Worm (Caenorhabditis elegans): ENCODE data around the gene C06H5.8.
A peak's percentile ranks its signal among the peaks of the same experiment; 100 is the strongest.

The C06H5.8 gene

DNA sequence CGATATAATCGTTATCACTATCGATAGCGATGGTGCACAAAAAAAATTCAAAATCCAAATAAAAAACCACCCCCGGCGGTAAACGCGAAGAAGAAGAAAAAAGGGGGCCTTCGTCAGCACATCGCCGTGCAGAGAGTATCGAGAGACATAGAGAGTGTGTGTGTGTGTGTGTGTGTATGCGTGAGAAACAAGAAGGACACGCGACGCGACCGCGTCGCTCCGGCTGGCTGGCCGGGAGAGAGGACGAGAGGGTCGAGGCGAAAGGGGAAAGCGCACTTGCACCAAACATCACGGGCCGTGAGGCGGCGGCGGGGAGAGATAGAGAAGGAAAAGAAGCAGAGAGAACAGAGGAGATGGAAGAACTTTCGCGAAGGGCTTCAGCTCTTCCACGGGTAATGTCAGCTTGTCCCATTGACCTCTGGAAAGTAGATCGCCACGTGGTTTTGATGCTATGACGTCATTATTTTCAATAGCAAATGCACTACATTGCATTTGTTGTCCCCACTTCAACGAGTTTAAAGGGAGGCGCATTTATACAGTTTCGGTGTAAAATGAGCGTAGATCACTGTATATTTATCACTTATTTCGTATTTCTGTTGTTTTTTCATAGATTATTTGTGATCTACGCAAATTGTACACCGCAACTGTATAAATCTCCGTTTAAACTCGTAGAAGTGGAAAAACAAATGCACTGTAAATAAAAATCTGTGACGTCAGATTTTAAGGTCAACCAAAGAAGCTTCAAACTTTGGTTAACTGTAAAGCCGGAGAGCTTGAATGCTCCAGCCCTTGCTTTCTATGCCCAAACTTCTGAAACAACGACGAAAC is 32.6 kb downstream of the C06H5.8 start, which contains the start of gene Y59A8B.24:
TSS of gene Y59A8B.24 (plus strand) at position 778 of the 828 bp plus-strand sequence.
- peak; percentile 58; the same call in 1 of the 2 replicates for TF ChIP-seq mab-9 (GFP tag; IDR thresholded peaks at IDR 0.05)
- peak; percentile 93 for TF ChIP-seq isw-1 (GFP tag; IDR thresholded peaks at IDR 0.05)
- TF ChIP-seq blmp-1 (tag; optimal IDR thresholded peaks at IDR 0.05), result peak; percentile 81
- no peak for TF ChIP-seq nhr-12 (tag; optimal IDR thresholded peaks at IDR 0.05)
- peak; percentile 94 for TF ChIP-seq lin-15B (tag; optimal IDR thresholded peaks at IDR 0.05)
- peak in 1 of 2 experiments; percentile 91 for TF ChIP-seq mdl-1 (tag; optimal IDR thresholded peaks at IDR 0.05)
- peak; percentile 89 for TF ChIP-seq fkh-10 (GFP tag; optimal IDR thresholded peaks at IDR 0.05)
- peak; percentile 85 to 90 for TF ChIP-seq efl-1 (optimal IDR thresholded peaks at IDR 0.05)
- TF ChIP-seq efl-1 (GFP tag; optimal IDR thresholded peaks at IDR 0.05 in 1 of 2), result peak; percentile 68 to 96
- TF ChIP-seq efl-3 (GFP tag; optimal IDR thresholded peaks at IDR 0.05), result no peak
- TF ChIP-seq ces-1 (GFP tag; optimal IDR thresholded peaks at IDR 0.05), result no peak
- TF ChIP-seq mef-2 (tag; optimal IDR thresholded peaks at IDR 0.05), result peak; percentile 80
- peak; percentile 94 for TF ChIP-seq pax-3 (tag; optimal IDR thresholded peaks at IDR 0.05)
- TF ChIP-seq hlh-4 (tag; optimal IDR thresholded peaks at IDR 0.05), result no peak
- TF ChIP-seq C04F5.9 (tag; optimal IDR thresholded peaks at IDR 0.05), result peak; percentile 74
- TF ChIP-seq nhr-76 (tag; optimal IDR thresholded peaks at IDR 0.05), result no peak
- TF ChIP-seq swsn-7 (tag; optimal IDR thresholded peaks at IDR 0.05), result peak; percentile 92
- TF ChIP-seq ceh-63 (GFP tag; optimal IDR thresholded peaks at IDR 0.05), result no peak
- TF ChIP-seq grh-1 (GFP tag; IDR thresholded peaks at IDR 0.05), result peak; percentile 63; the same call in 1 of the 2 replicates
- TF ChIP-seq hpl-2 (GFP tag; optimal IDR thresholded peaks at IDR 0.05), result peak; percentile 51
- peak; percentile 84 for TF ChIP-seq fos-1 (tag; optimal IDR thresholded peaks at IDR 0.05)
- peak; percentile 94 for TF ChIP-seq C16A3.4 (tag; optimal IDR thresholded peaks at IDR 0.05)
- peak; percentile 72 for TF ChIP-seq zip-4 (GFP tag; optimal IDR thresholded peaks at IDR 0.05)
- TF ChIP-seq skn-1 (tag; optimal IDR thresholded peaks at IDR 0.05), result peak; percentile 95
- TF ChIP-seq ceh-82 (tag; optimal IDR thresholded peaks at IDR 0.05), result peak; percentile 78 to 98 (median 94)
- peak; percentile 89 for TF ChIP-seq nhr-90 (tag; optimal IDR thresholded peaks at IDR 0.05; ENCODE audit: poor library complexity)
- peak; percentile 83 for TF ChIP-seq sup-37 (GFP tag; optimal IDR thresholded peaks at IDR 0.05)
- peak; percentile 89 for TF ChIP-seq nhr-19 (GFP tag; conservative IDR thresholded peaks at IDR 0.05)
- TF ChIP-seq nhr-77 (tag; optimal IDR thresholded peaks at IDR 0.05), result peak; percentile 91
- TF ChIP-seq unc-62 (GFP tag; optimal IDR thresholded peaks at IDR 0.05), result no peak
- no peak for TF ChIP-seq C34B4.2 (tag; optimal IDR thresholded peaks at IDR 0.05)
- peak; percentile 80 for TF ChIP-seq aha-1 (tag; optimal IDR thresholded peaks at IDR 0.05)
- TF ChIP-seq dsc-1 (tag; optimal IDR thresholded peaks at IDR 0.05), result peak; percentile 86
- TF ChIP-seq nhr-28 (tag; optimal IDR thresholded peaks at IDR 0.05), result no peak
- peak; percentile 79 for TF ChIP-seq fkh-4 (tag; optimal IDR thresholded peaks at IDR 0.05; ENCODE audit: borderline replicate concordance)
- peak; percentile 97 for TF ChIP-seq snu-23 (GFP tag; optimal IDR thresholded peaks at IDR 0.05)
- TF ChIP-seq unc-98 (GFP tag; IDR thresholded peaks at IDR 0.05), result peak; percentile 94
- peak in 2 of 6 experiments; percentile 61 to 68 for TF ChIP-seq elt-3 (tag; optimal IDR thresholded peaks at IDR 0.05)
- TF ChIP-seq ztf-11 (tag; optimal IDR thresholded peaks at IDR 0.05), result peak in 1 of 2 experiments; percentile 92
- TF ChIP-seq jun-1 (tag; optimal IDR thresholded peaks at IDR 0.05), result peak; percentile 93
- peak; percentile 98 for TF ChIP-seq lin-13 (GFP tag; optimal IDR thresholded peaks at IDR 0.05)
- peak; percentile 85 for TF ChIP-seq aly-2 (tag; optimal IDR thresholded peaks at IDR 0.05)
- TF ChIP-seq ets-5 (GFP tag; IDR thresholded peaks at IDR 0.05), result no peak
- TF ChIP-seq tbx-2 (tag; optimal IDR thresholded peaks at IDR 0.05), result peak; percentile 93
- no peak for TF ChIP-seq pag-3 (tag; optimal IDR thresholded peaks at IDR 0.05; ENCODE audit: borderline replicate concordance, insufficient read depth)
- peak; percentile 66 for TF ChIP-seq zag-1 (tag; optimal IDR thresholded peaks at IDR 0.05)
- TF ChIP-seq lin-35 (GFP tag; optimal IDR thresholded peaks at IDR 0.05), result peak; percentile 86 to 87
- peak; percentile 97 for TF ChIP-seq lin-14 (GFP tag; optimal IDR thresholded peaks at IDR 0.05)
- TF ChIP-seq snpc-4 (tag; optimal IDR thresholded peaks at IDR 0.05), result peak; percentile 78
- peak; percentile 32 for TF ChIP-seq vab-15 (tag; optimal IDR thresholded peaks at IDR 0.05)
- TF ChIP-seq fkh-8 (tag; optimal IDR thresholded peaks at IDR 0.05), result peak; percentile 97

Measured in whole organism, L1 larva.